Fruit fly (Drosophila melanogaster): ENCODE results near the gene Cortactin.
A peak's percentile ranks its signal among the peaks of the same experiment; 100 is the strongest.

Cortactin gene

dm6 chr3R:21066469-21067284 lies 2.4 kb upstream of the Cortactin start:
- TF ChIP-seq CG17801 (GFP tag; optimal IDR thresholded peaks at IDR 0.05; ENCODE audit: partially characterized antibody): no peak

dm6 chr3R:21065696-21066080 lies 1.4 kb upstream of the Cortactin start:
- TF ChIP-seq CG17801 (GFP tag; optimal IDR thresholded peaks at IDR 0.05; ENCODE audit: partially characterized antibody): no peak

dm6 chr3R:21065010-21065695 lies 882 bp upstream of the Cortactin start, which contains the start of gene AnxB9:
TSS of gene AnxB9 (plus strand) at chr3R:21065241.
- TF ChIP-seq CG17801 (GFP tag; optimal IDR thresholded peaks at IDR 0.05; ENCODE audit: partially characterized antibody): peak; percentile 66

dm6 chr3R:21063433-21063832 lies 838 bp downstream of the Cortactin start:
- no peak for TF ChIP-seq CG17801 (GFP tag; optimal IDR thresholded peaks at IDR 0.05; ENCODE audit: partially characterized antibody)

- TF ChIP-seq CG17801 (GFP tag; optimal IDR thresholded peaks at IDR 0.05; ENCODE audit: partially characterized antibody): peak; percentile 12
These were observed 3.6 kb downstream of the Cortactin start, which contains the start of gene Mvl for dm6 chr3R:21060430-21061245. TSS of gene Mvl (minus strand) at chr3R:21060800.

- TF ChIP-seq CG17801 (GFP tag; optimal IDR thresholded peaks at IDR 0.05; ENCODE audit: partially characterized antibody): no peak
These were observed 4.5 kb downstream of the Cortactin start for dm6 chr3R:21059486-21060356.

dm6 chr3R:21057519-21057918 lies 6.8 kb downstream of the Cortactin start:
- no peak for TF ChIP-seq CG17801 (GFP tag; optimal IDR thresholded peaks at IDR 0.05; ENCODE audit: partially characterized antibody)

dm6 chr3R:21050875-21051274 lies 13.4 kb downstream of the Cortactin start, which contains the start of gene Jhbp15:
TSS of gene Jhbp15 (minus strand) at chr3R:21050975.
- TF ChIP-seq CG17801 (GFP tag; optimal IDR thresholded peaks at IDR 0.05; ENCODE audit: partially characterized antibody): no peak

dm6 chr3R:21048729-21049128 lies 15.5 kb downstream of the Cortactin start, which contains the start of gene CG7079:
TSS of gene CG7079 (minus strand) at chr3R:21048829.
- TF ChIP-seq CG17801 (GFP tag; optimal IDR thresholded peaks at IDR 0.05; ENCODE audit: partially characterized antibody): no peak

- TF ChIP-seq CG17801 (GFP tag; optimal IDR thresholded peaks at IDR 0.05; ENCODE audit: partially characterized antibody): no peak
These were observed 17.3 kb downstream of the Cortactin start, which contains the start of gene CG31207 for dm6 chr3R:21046927-21047326. TSS of gene CG31207 (minus strand) at chr3R:21047027.

- no peak for TF ChIP-seq CG17801 (GFP tag; optimal IDR thresholded peaks at IDR 0.05; ENCODE audit: partially characterized antibody)
These were observed 18.5 kb downstream of the Cortactin start, which contains the start of gene CG31189 for dm6 chr3R:21045742-21046141. TSS of gene CG31189 (minus strand) at chr3R:21045842.

- no peak for TF ChIP-seq CG17801 (GFP tag; optimal IDR thresholded peaks at IDR 0.05; ENCODE audit: partially characterized antibody)
These were observed 20.6 kb downstream of the Cortactin start, which contains the start of gene CG12278 for dm6 chr3R:21043549-21044118. TSS of gene CG12278 (plus strand) at chr3R:21044068.

- no peak for TF ChIP-seq CG17801 (GFP tag; optimal IDR thresholded peaks at IDR 0.05; ENCODE audit: partially characterized antibody)
These were observed 21.9 kb downstream of the Cortactin start, which contains the start of gene Dhc93AB for dm6 chr3R:21042399-21042798. TSS of gene Dhc93AB (minus strand) at chr3R:21042499.
